Worm (Caenorhabditis elegans) whole organism, L4/young adult: ENCODE results near the gene K08D8.10.

Experiments used
- W03F9.2 ChIP-seq: fragments of 150-350 bp; optimal IDR thresholded peaks from 2 replicates; lab custom pipeline; 2014; ENCODE audit warnings: missing biosample characterization, missing genetic modification characterization
- him-1 ChIP-seq: sonication (generic microtip); optimal IDR thresholded peaks from 2 replicates; lab custom pipeline; 2016; ENCODE audit warnings: missing genotype, missing genetic modification reagents, missing genetic modification characterization, missing compliant biosample characterization

DNA sequence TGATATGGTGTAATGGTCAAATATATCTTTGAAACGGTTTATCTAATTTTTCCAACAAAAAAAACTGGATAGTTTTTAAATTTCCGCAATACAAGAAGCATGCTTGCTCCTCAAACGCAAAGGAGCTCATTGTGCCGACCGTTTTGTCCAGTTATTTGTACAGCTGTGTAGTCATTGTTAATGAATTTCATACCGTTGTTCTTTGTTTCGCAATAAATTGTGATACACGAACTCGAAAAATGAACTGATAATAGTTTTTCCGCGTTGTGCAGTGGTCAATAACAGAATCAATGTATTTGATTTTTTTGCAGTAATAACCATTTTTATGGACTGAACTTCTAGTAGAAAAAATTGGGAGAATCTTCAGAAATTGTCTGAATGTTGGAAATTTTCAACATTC is 1.5 kb upstream of the K08D8.10 start:
- TF ChIP-seq W03F9.2 (tag; lab: Kevin White, UChicago) (no peak), him-1 (tag; lab: Kevin White, UChicago) (no peak)
